Fruit fly (Drosophila melanogaster): ENCODE results near the gene CG45076.

dm6 chr3R:10782167-10782566, 5.0 kb upstream of the CG45076 start, which contains the start of gene CG42633:
- TF ChIP-seq psq (optimal IDR thresholded peaks at IDR 0.05) (no peak), insv (optimal IDR thresholded peaks at IDR 0.05) (no peak), Sin3A (optimal IDR thresholded peaks at IDR 0.05) (no peak), ttk (optimal IDR thresholded peaks at IDR 0.05) (no peak), h (optimal IDR thresholded peaks at IDR 0.05) (no peak)

Data from Kc167 (cell line).